Worm (Caenorhabditis elegans): ENCODE measurements around the gene T22B2.5.

The T22B2.5 gene

DNA sequence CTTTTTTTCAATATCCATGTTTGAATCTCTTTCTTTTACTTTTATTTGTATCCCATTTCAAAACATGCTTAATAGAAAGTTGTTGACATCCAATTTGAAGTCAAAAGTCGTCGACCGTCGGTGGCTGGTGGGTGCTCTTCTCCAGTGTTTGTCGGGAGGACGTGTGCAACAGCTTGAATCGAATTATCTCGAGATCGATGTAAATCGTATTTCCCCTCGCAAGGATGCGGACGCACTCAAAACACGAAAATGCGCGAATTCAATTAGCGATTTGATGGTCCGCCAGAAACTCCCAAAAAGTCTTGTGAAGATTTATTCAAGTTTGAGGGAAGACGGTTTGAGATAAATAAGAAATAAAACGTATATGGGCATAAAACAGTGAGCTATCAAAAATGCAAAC is 35.5 kb downstream of the T22B2.5 start:
- no peak for TF ChIP-seq ceh-40 (GFP tag; IDR thresholded peaks at IDR 0.05)
- TF ChIP-seq him-1 (tag; optimal IDR thresholded peaks at IDR 0.05) = no peak

ce11 chrX:3873445-3873844 is 37.7 kb downstream of the T22B2.5 start, which contains the start of gene lim-4:
TSS of gene lim-4 (minus strand) at chrX:3873545.
- TF ChIP-seq hlh-12 (tag; optimal IDR thresholded peaks at IDR 0.05) = no peak
- TF ChIP-seq bed-1 (GFP tag; IDR thresholded peaks at IDR 0.05) = no peak
- no peak for TF ChIP-seq sdz-38 (tag; optimal IDR thresholded peaks at IDR 0.05)

DNA sequence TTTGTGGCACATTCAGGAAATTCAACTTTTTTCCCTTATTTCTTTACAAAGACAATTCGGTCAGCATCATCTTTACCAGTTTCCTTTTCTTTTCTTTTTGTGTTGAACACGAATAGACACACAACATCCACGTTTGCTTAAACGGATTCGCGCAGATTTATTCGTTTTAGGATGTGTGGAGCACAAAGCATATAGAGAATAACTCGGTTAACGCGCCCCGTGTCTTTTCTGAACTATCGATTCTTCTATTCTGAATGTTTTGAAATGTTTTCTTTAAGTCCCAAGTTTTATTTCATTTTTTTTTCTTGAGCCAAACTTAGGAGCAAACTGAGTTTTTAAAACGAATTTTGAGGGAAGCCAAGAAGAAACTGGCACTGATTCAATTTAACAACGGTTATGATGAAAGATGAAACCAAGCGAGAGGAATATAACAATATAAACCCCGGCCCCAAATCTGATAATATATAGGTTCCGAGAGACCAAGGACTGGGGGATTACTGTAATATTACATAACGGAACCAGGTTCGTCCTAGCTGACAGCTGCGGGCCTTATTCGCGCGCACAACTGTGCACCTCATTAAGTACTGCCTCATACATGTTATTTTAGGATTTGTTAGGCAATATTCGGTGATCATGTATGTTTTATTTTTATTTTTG is 39.5 kb downstream of the T22B2.5 start:
- TF ChIP-seq nhr-179 (tag; optimal IDR thresholded peaks at IDR 0.05) = no peak
- TF ChIP-seq D2030.7 (GFP tag; IDR thresholded peaks at IDR 0.05) = no peak
- no peak for TF ChIP-seq ztf-3 (GFP tag; optimal IDR thresholded peaks at IDR 0.05)
- no peak for TF ChIP-seq zim-3 (tag; optimal IDR thresholded peaks at IDR 0.05)
- no peak for TF ChIP-seq lin-26 (GFP tag; IDR thresholded peaks at IDR 0.05)
- TF ChIP-seq lir-1 (GFP tag; conservative IDR thresholded peaks at IDR 0.05) = no peak
- no peak for TF ChIP-seq dpff-1 (tag; optimal IDR thresholded peaks at IDR 0.05)
- TF ChIP-seq ceh-91 (GFP tag; IDR thresholded peaks at IDR 0.05) = no peak
- TF ChIP-seq aptf-2 (GFP tag; conservative IDR thresholded peaks at IDR 0.05) = no peak
- no peak for TF ChIP-seq ztf-22 (GFP tag; optimal IDR thresholded peaks at IDR 0.05)
- TF ChIP-seq mcd-1 (GFP tag; IDR thresholded peaks at IDR 0.05) = no peak
- no peak for TF ChIP-seq sdz-38 (tag; optimal IDR thresholded peaks at IDR 0.05)
- TF ChIP-seq hsf-1 (GFP tag; IDR thresholded peaks at IDR 0.05) = no peak
- TF ChIP-seq madf-8 (GFP tag; conservative IDR thresholded peaks at IDR 0.05) = no peak
- no peak for TF ChIP-seq F33H1.4 (GFP tag; IDR thresholded peaks at IDR 0.05)

DNA sequence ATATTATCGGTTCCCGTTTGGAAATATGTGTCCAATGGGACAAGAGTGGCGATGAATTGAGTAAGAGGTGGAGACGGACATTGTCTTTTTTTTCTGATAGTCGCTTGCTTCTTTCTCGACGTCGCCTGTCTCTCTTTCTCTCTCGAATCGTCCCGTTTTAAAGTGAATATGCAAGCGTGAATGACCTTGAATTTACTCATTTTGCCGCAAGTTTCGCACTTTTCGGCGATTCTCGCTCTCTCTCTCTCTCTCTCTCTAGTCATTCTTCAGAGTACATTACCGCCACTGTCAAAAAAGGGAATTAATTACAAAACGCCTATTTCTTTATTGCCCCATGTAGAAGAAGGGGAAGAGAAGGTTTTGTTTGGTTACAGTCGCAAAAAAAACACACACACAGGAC is 43.4 kb downstream of the T22B2.5 start:
- TF ChIP-seq pha-4 (tag; optimal IDR thresholded peaks at IDR 0.05) = no peak
- TF ChIP-seq akir-1 (GFP tag; optimal IDR thresholded peaks at IDR 0.05) = no peak
- no peak for TF ChIP-seq K12H6.12 (tag; optimal IDR thresholded peaks at IDR 0.05)
- no peak for TF ChIP-seq ztf-28 (GFP tag; IDR thresholded peaks at IDR 0.05)
- no peak for TF ChIP-seq ztf-18 (tag; optimal IDR thresholded peaks at IDR 0.05)
- TF ChIP-seq dpff-1 (tag; optimal IDR thresholded peaks at IDR 0.05) = no peak
- TF ChIP-seq ztf-26 (tag; optimal IDR thresholded peaks at IDR 0.05) = no peak

DNA sequence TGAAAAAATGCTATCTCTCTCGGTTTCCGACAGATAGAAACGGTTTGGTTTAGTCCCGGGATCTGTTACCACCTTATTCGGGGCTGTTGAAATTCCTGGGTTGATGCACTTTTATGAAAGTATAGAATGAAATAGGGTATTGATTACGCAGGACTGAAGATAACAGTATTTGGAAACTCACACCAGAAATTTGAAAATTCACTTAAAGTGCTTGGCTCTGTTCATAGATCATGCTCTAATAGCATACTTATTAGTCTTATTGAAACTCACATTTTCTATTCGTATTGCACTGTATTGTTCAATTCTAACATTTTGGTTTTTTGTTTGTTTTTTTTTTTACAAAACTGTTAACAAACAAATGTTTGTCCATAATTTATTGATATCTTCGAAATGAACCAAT is 45.0 kb downstream of the T22B2.5 start:
- no peak for TF ChIP-seq ceh-40 (GFP tag; IDR thresholded peaks at IDR 0.05)
- TF ChIP-seq attf-3 (GFP tag; conservative IDR thresholded peaks at IDR 0.05) = no peak
- no peak for TF ChIP-seq hsf-1 (GFP tag; IDR thresholded peaks at IDR 0.05)
- no peak for TF ChIP-seq ceh-100 (GFP tag; IDR thresholded peaks at IDR 0.05)
- TF ChIP-seq rpc-1 (optimal IDR thresholded peaks at IDR 0.05) = no peak
- no peak for TF ChIP-seq rpc-1 (tag; optimal IDR thresholded peaks at IDR 0.05)
- no peak for TF ChIP-seq lin-26 (GFP tag; IDR thresholded peaks at IDR 0.05)
- no peak for TF ChIP-seq F37B4.10 (GFP tag; IDR thresholded peaks at IDR 0.05)
- TF ChIP-seq snpc-1.1 (tag; optimal IDR thresholded peaks at IDR 0.05; ENCODE audit: insufficient read depth) = no peak
- TF ChIP-seq ama-1 (optimal IDR thresholded peaks at IDR 0.05) = no peak
- TF ChIP-seq ama-1 (GFP tag; optimal IDR thresholded peaks at IDR 0.05) = no peak
- TF ChIP-seq ceh-27 (GFP tag; optimal IDR thresholded peaks at IDR 0.05) = no peak
- TF ChIP-seq lag-1 (GFP tag; IDR thresholded peaks at IDR 0.05) = no peak
- no peak for TF ChIP-seq sptf-2 (GFP tag; optimal IDR thresholded peaks at IDR 0.05)
- TF ChIP-seq F10E7.11 (tag; optimal IDR thresholded peaks at IDR 0.05) = no peak

All from whole organism, young adult.